Worm (Caenorhabditis elegans) whole organism, late embryonic: ENCODE data around the gene Y79H2A.12.
A peak's percentile ranks its signal among the peaks of the same experiment; 100 is the strongest.

ENCODE experiments used
- C38D4.7 ChIP-seq: fragments of 200-800 bp; sonication (Bioruptor generic); optimal IDR thresholded peaks from 2 replicates; lab custom pipeline; 2018; ENCODE audit warnings: mild to moderate bottlenecking, missing genetic modification characterization, moderate library complexity, missing compliant biosample characterization
- F13H6.1 ChIP-seq: sonication (generic microtip); optimal IDR thresholded peaks from 2 replicates; lab custom pipeline; 2016; ENCODE audit warnings: missing genetic modification characterization, missing compliant biosample characterization
- K09A11.1 ChIP-seq: sonication (generic microtip); optimal IDR thresholded peaks from 2 replicates; lab custom pipeline; 2017; ENCODE audit warnings: antibody characterized with exemption, mild to moderate bottlenecking, missing genetic modification characterization, missing compliant biosample characterization; ENCODE audit not compliant: insufficient read depth
- T23F11.4 ChIP-seq: fragments of 200-800 bp; sonication (Bioruptor generic); optimal IDR thresholded peaks from 2 replicates; lab custom pipeline; 2018; ENCODE audit warnings: mild to moderate bottlenecking, missing genetic modification characterization, missing compliant biosample characterization
- ceh-14 ChIP-seq: sonication (generic microtip); optimal IDR thresholded peaks from 2 replicates; lab custom pipeline; 2016; ENCODE audit warnings: missing genotype, missing genetic modification characterization, missing compliant biosample characterization
- ceh-2 ChIP-seq: sonication (generic microtip); optimal IDR thresholded peaks from 2 replicates; lab custom pipeline; 2016; ENCODE audit warnings: missing genotype, missing genetic modification characterization, missing compliant biosample characterization
- ceh-24 ChIP-seq: sonication (generic microtip); optimal IDR thresholded peaks from 2 replicates; lab custom pipeline; 2016; ENCODE audit warnings: mild to moderate bottlenecking, missing genetic modification characterization, missing compliant biosample characterization
- ceh-30 ChIP-seq: fragments of 150-350 bp; optimal IDR thresholded peaks from 2 replicates; lab custom pipeline; 2014; ENCODE audit warnings: missing biosample characterization, missing genetic modification characterization
- ceh-34 ChIP-seq: sonication (generic microtip); optimal IDR thresholded peaks from 2 replicates; lab custom pipeline; 2016; ENCODE audit warnings: mild to moderate bottlenecking, missing genetic modification characterization, missing compliant biosample characterization
- che-1 ChIP-seq: sonication (generic microtip); optimal IDR thresholded peaks from 2 replicates; lab custom pipeline; 2016; ENCODE audit warnings: mild to moderate bottlenecking, missing genetic modification characterization, missing compliant biosample characterization
- dve-1 ChIP-seq: sonication (generic microtip); optimal IDR thresholded peaks from 2 replicates; lab custom pipeline; 2017; ENCODE audit warnings: antibody characterized with exemption, mild to moderate bottlenecking, missing genetic modification characterization, missing compliant biosample characterization
- fkh-10 ChIP-seq: fragments of 150-350 bp; optimal IDR thresholded peaks from 2 replicates; lab custom pipeline; 2014; ENCODE audit warnings: missing biosample characterization, missing genetic modification reagents, missing genetic modification characterization
- fkh-6 ChIP-seq: sonication (generic microtip); optimal IDR thresholded peaks from 2 replicates; lab custom pipeline; 2016; ENCODE audit warnings: missing genetic modification characterization, missing compliant biosample characterization
- gmeb-2 ChIP-seq: sonication (generic microtip); optimal IDR thresholded peaks from 2 replicates; lab custom pipeline; 2016; ENCODE audit warnings: missing genetic modification characterization, inconsistent platforms, missing compliant biosample characterization
- hlh-15 ChIP-seq: sonication (generic microtip); optimal IDR thresholded peaks from 2 replicates; lab custom pipeline; 2016; ENCODE audit warnings: missing genetic modification characterization, missing compliant biosample characterization
- hlh-30 ChIP-seq: sonication (generic microtip); optimal IDR thresholded peaks from 2 replicates; lab custom pipeline; 2017; ENCODE audit warnings: antibody characterized with exemption, missing genetic modification characterization, missing compliant biosample characterization; ENCODE audit not compliant: insufficient read depth
- hlh-8 ChIP-seq: sonication (generic microtip); optimal IDR thresholded peaks from 2 replicates; lab custom pipeline; 2016; ENCODE audit warnings: missing genotype, missing genetic modification characterization, missing compliant biosample characterization
- lim-6 ChIP-seq: sonication (generic microtip); optimal IDR thresholded peaks from 2 replicates; lab custom pipeline; 2016; ENCODE audit warnings: missing genetic modification characterization, missing compliant biosample characterization
- madf-2 ChIP-seq: sonication (generic microtip); optimal IDR thresholded peaks from 2 replicates; lab custom pipeline; 2017; ENCODE audit warnings: missing genetic modification characterization, missing compliant biosample characterization
- nfya-1 ChIP-seq: sonication (generic microtip); optimal IDR thresholded peaks from 2 replicates; lab custom pipeline; 2017; ENCODE audit warnings: missing genetic modification characterization, mild to moderate bottlenecking, missing compliant biosample characterization, antibody characterized with exemption, moderate library complexity
- nhr-11 ChIP-seq: fragments of 150-350 bp; optimal IDR thresholded peaks from 2 replicates; lab custom pipeline; 2014; ENCODE audit warnings: missing biosample characterization, missing genetic modification characterization
- npax-4 ChIP-seq: sonication (generic microtip); optimal IDR thresholded peaks from 2 replicates; lab custom pipeline; 2016; ENCODE audit warnings: missing genetic modification characterization, missing compliant biosample characterization
- odd-2 ChIP-seq: sonication (generic microtip); optimal IDR thresholded peaks from 2 replicates; lab custom pipeline; 2017; ENCODE audit warnings: antibody characterized with exemption, mild to moderate bottlenecking, missing genetic modification characterization, missing compliant biosample characterization
- pag-3 ChIP-seq: sonication (generic microtip); optimal IDR thresholded peaks from 2 replicates; lab custom pipeline; 2016; ENCODE audit warnings: missing compliant biosample characterization, missing genetic modification characterization, borderline replicate concordance
- pat-9 ChIP-seq: fragments of 200-800 bp; sonication (Bioruptor generic); optimal IDR thresholded peaks from 2 replicates; lab custom pipeline; 2018; ENCODE audit warnings: mild to moderate bottlenecking, missing genetic modification characterization, moderate library complexity, missing compliant biosample characterization
- pax-1 ChIP-seq: fragments of 150-350 bp; optimal IDR thresholded peaks from 2 replicates; lab custom pipeline; 2014; ENCODE audit warnings: missing biosample characterization, missing genetic modification characterization
- pha-2 ChIP-seq: sonication (generic microtip); optimal IDR thresholded peaks from 2 replicates; lab custom pipeline; 2017; ENCODE audit warnings: mild to moderate bottlenecking, missing genetic modification characterization, missing compliant biosample characterization
- pha-4 ChIP-seq: fragments of 150-350 bp; optimal IDR thresholded peaks from 2 replicates; lab custom pipeline; 2018; ENCODE audit warnings: missing biosample characterization, missing genetic modification reagents, missing genetic modification characterization
- pqm-1 ChIP-seq: sonication (generic microtip); optimal IDR thresholded peaks from 2 replicates; lab custom pipeline; 2016; ENCODE audit warnings: missing genetic modification characterization, missing compliant biosample characterization
- syd-9 ChIP-seq: sonication (generic microtip); optimal IDR thresholded peaks from 2 replicates; lab custom pipeline; 2016; ENCODE audit warnings: mild to moderate bottlenecking, missing genetic modification characterization, moderate library complexity, missing compliant biosample characterization
- tbx-7 ChIP-seq: sonication (generic microtip); optimal IDR thresholded peaks from 2 replicates; lab custom pipeline; 2016; ENCODE audit warnings: missing genotype, missing genetic modification characterization, missing compliant biosample characterization
- unc-42 ChIP-seq: sonication (generic microtip); optimal IDR thresholded peaks from 2 replicates; lab custom pipeline; 2016; ENCODE audit warnings: missing genotype, missing genetic modification characterization, missing compliant biosample characterization
- unc-55 ChIP-seq: sonication (generic microtip); optimal IDR thresholded peaks from 2 replicates; lab custom pipeline; 2017; ENCODE audit warnings: missing biosample characterization, missing genetic modification reagents, missing genetic modification characterization
- ztf-16 ChIP-seq: sonication (generic microtip); optimal IDR thresholded peaks from 2 replicates; lab custom pipeline; 2017; ENCODE audit warnings: missing genetic modification characterization, missing compliant biosample characterization

The Y79H2A.12 gene

DNA sequence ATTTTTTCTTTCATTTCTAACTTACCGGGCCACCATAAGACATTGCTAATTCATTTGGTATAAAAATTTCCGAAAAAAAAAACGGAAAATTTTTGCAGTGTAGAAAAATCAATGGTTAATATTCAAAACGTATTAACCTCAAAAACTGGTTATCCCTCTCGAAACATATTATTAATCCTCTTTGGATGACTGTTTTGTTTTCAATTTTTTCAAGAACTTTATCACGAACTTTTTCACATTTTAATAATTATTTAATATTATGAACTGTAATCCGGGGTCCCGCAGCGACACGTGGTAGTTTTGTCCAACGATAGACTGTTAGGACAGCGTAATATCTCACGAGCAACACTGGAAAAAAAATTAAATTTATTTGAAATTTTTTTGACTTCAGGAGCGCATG is at the start of gene Y79H2A.12:
TSS of gene Y79H2A.12 (minus strand) at position 101 of the 400 bp plus-strand sequence.
- TF ChIP-seq unc-42 (tag; lab: Kevin White, UChicago) = no peak
- TF ChIP-seq nhr-11 (tag; lab: Kevin White, UChicago) = no peak
- TF ChIP-seq madf-2 (tag; lab: Kevin White, UChicago) = no peak
- no peak for TF ChIP-seq pag-3 (tag; lab: Kevin White, UChicago)
- TF ChIP-seq unc-55 (GFP tag; lab: Kevin White, UChicago) = no peak
- TF ChIP-seq npax-4 (tag; lab: Kevin White, UChicago) = no peak
- no peak for TF ChIP-seq hlh-30
- no peak for TF ChIP-seq gmeb-2 (tag; lab: Kevin White, UChicago)
- no peak for TF ChIP-seq ceh-34 (tag; lab: Kevin White, UChicago)
- no peak for TF ChIP-seq pqm-1 (tag; lab: Kevin White, UChicago)
- TF ChIP-seq che-1 (tag; lab: Kevin White, UChicago) = no peak
- TF ChIP-seq pha-2 (tag; lab: Kevin White, UChicago) = no peak
- no peak for TF ChIP-seq K09A11.1 (tag; lab: Kevin White, UChicago)
- no peak for TF ChIP-seq pha-4 (tag; lab: Kevin White, UChicago)
- no peak for TF ChIP-seq C38D4.7 (GFP tag; lab: Kevin White, UChicago)
- TF ChIP-seq ceh-2 = no peak

- TF ChIP-seq pat-9 (tag; lab: Kevin White, UChicago) (no peak), C38D4.7 (GFP tag; lab: Kevin White, UChicago) (no peak), F13H6.1 (no peak), ztf-16 (tag; lab: Kevin White, UChicago) (no peak), unc-42 (tag; lab: Kevin White, UChicago) (no peak), K09A11.1 (tag; lab: Kevin White, UChicago) (no peak), lim-6 (no peak), dve-1 (tag; lab: Kevin White, UChicago) (no peak), odd-2 (tag; lab: Kevin White, UChicago) (no peak), pax-1 (tag; lab: Kevin White, UChicago) (no peak), hlh-8 (tag; lab: Kevin White, UChicago) (no peak), ceh-14 (tag; lab: Kevin White, UChicago) (no peak), fkh-10 (GFP tag; lab: Kevin White, UChicago) (no peak), ceh-24 (tag; lab: Kevin White, UChicago) (no peak), fkh-6 (tag; lab: Kevin White, UChicago) (no peak), nfya-1 (tag; lab: Kevin White, UChicago) (no peak), pha-4 (tag; lab: Kevin White, UChicago) (no peak), ceh-30 (tag; lab: Kevin White, UChicago) (no peak), madf-2 (tag; lab: Kevin White, UChicago) (no peak), tbx-7 (tag; lab: Kevin White, UChicago) (no peak)
- TF ChIP-seq, all 69 proteins: peak for 0
These were observed 48.8 kb upstream of the Y79H2A.12 start, which contains the start of gene php-3 for ce11 chrIII:12077456-12077855. php-3 (minus strand) TSS chrIII:12077556.

DNA sequence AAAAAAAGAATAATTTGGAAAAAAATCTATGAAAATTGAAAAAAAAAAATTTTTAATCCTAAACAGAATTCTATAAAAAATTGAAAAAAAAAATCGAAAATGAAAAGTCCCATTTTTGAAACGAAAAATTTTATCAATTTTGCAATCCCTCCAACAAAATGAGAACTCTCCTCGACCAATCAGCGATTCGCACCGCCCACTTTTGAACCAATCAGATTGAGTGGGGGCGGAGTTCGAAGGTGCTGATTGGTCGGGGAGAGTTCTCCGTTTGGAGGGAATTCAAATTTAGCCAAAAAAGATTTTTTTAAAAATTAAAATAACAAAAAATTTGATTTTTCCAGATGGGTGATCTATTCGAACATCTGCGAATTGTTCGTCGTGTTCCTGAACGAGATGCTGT is 39.1 kb upstream of the Y79H2A.12 start:
- TF ChIP-seq T23F11.4 (GFP tag; lab: Kevin White, UChicago) (no peak), F13H6.1 (no peak), syd-9 (tag; lab: Kevin White, UChicago) (no peak), nfya-1 (tag; lab: Kevin White, UChicago) (peak; percentile 85), ztf-16 (tag; lab: Kevin White, UChicago) (no peak)

DNA sequence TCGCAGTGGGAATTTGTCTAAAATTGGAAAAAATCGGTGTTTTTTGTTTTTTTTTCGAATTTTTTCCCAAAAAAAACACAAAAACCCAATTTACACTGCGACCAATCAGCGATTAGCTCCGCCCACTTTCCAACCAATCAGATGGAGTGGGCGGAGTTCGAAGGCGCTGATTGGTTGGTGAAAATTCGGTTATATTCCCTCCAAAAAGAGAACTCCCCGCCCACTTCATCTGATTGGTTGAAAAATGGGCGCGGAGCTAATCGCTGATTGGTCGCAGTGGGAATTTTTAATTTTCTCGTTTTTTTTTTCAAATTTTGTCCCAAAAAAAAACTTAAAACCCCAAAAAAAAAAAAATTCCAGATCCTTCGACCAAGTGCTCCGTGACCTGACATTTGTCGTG is 35.8 kb upstream of the Y79H2A.12 start:
- TF ChIP-seq nfya-1 (tag; lab: Kevin White, UChicago) = peak; percentile 72
- no peak for TF ChIP-seq hlh-15 (tag; lab: Kevin White, UChicago)
